Fruit fly (Drosophila melanogaster) whole organism, embryonic: ENCODE data around the gene trr.
A peak's percentile ranks its signal among the peaks of the same experiment; 100 is the strongest.

Experiments used
- Asciz ChIP-seq: fragments of 200-800 bp; sonication (Bioruptor generic); optimal IDR thresholded peaks from 2 replicates; lab custom pipeline; 2017; ENCODE audit warnings: missing biosample characterization, mild to moderate bottlenecking, missing genetic modification characterization, missing genetic modification reagents
- BtbVII ChIP-seq: fragments of 200-800 bp; sonication (Bioruptor generic); optimal IDR thresholded peaks from 3 replicates; lab custom pipeline; 2017; ENCODE audit warnings: missing biosample characterization, mild to moderate bottlenecking, missing genetic modification characterization
- CG12769 ChIP-seq: fragments of 200-800 bp; sonication (Bioruptor generic); optimal IDR thresholded peaks from 2 replicates; lab custom pipeline; 2019; ENCODE audit warnings: missing biosample characterization, mild to moderate bottlenecking, missing genetic modification characterization, moderate library complexity
- CG13123 ChIP-seq: fragments of 200-800 bp; sonication (Bioruptor generic); optimal IDR thresholded peaks from 2 replicates; lab custom pipeline; 2016; ENCODE audit warnings: missing biosample characterization, missing genetic modification characterization
- CG14050 ChIP-seq: fragments of 200-800 bp; sonication (Bioruptor generic); IDR thresholded peaks from 3 replicates; pipeline ENCODE4 v1.3.6; 2022; ENCODE audit warnings: missing biosample characterization, missing genetic modification characterization
- CG1602 ChIP-seq: fragments of 200-800 bp; sonication (Bioruptor generic); optimal IDR thresholded peaks from 3 replicates; lab custom pipeline; 2016; ENCODE audit warnings: missing biosample characterization, missing genetic modification characterization
- CG18262 ChIP-seq: fragments of 200-800 bp; optimal IDR thresholded peaks from 3 replicates; lab custom pipeline; 2019; ENCODE audit warnings: missing biosample characterization, mild to moderate bottlenecking, missing genetic modification characterization, moderate library complexity
- CG2116 ChIP-seq: fragments of 200-800 bp; sonication (Bioruptor generic); optimal IDR thresholded peaks from 3 replicates; lab custom pipeline; 2018; ENCODE audit warnings: missing biosample characterization, mild to moderate bottlenecking, missing genetic modification characterization
- CG32532 ChIP-seq: fragments of 200-800 bp; sonication (Bioruptor generic); IDR thresholded peaks from 2 replicates; pipeline ENCODE4 v1.3.6; 2022; ENCODE audit warnings: missing biosample characterization, missing genetic modification characterization
- CG4360 ChIP-seq: fragments of 200-800 bp; sonication (Bioruptor generic); IDR thresholded peaks from 2 replicates; pipeline ENCODE4 v1.3.6; 2022; ENCODE audit warnings: missing biosample characterization, missing genetic modification characterization
- CG5245 ChIP-seq: fragments of 200-800 bp; sonication (Bioruptor generic); optimal IDR thresholded peaks from 3 replicates; lab custom pipeline; 2016; ENCODE audit warnings: missing biosample characterization, missing genetic modification characterization
- CG7372 ChIP-seq: fragments of 200-800 bp; sonication (Bioruptor generic); IDR thresholded peaks from 2 replicates; pipeline ENCODE4 v1.3.6; 2022; ENCODE audit warnings: missing biosample characterization, missing genetic modification characterization
- CG8089 ChIP-seq: fragments of 200-800 bp; sonication (Bioruptor generic); optimal IDR thresholded peaks from 3 replicates; lab custom pipeline; 2016; ENCODE audit warnings: missing biosample characterization, missing genetic modification characterization
- CG9817 ChIP-seq: fragments of 200-800 bp; sonication (Bioruptor generic); optimal IDR thresholded peaks from 2 replicates; lab custom pipeline; 2018; ENCODE audit warnings: missing biosample characterization, mild to moderate bottlenecking, missing genetic modification characterization, moderate library complexity
- CG9876 ChIP-seq: fragments of 200-800 bp; sonication (Bioruptor generic); optimal IDR thresholded peaks from 2 replicates; lab custom pipeline; 2016; ENCODE audit warnings: missing biosample characterization, missing genetic modification characterization
- Chrac-16 ChIP-seq: fragments of 200-800 bp; sonication (Bioruptor generic); optimal IDR thresholded peaks from 3 replicates; lab custom pipeline; 2016; ENCODE audit warnings: missing biosample characterization, missing genetic modification characterization
- CkIIα-i1 ChIP-seq: fragments of 200-800 bp; sonication (Bioruptor generic); IDR thresholded peaks from 2 replicates; pipeline ENCODE4 v1.3.6; 2022; ENCODE audit warnings: missing biosample characterization, missing genetic modification characterization
- Dek ChIP-seq: fragments of 200-800 bp; sonication (Bioruptor generic); optimal IDR thresholded peaks from 3 replicates; lab custom pipeline; 2019; ENCODE audit warnings: missing biosample characterization, mild to moderate bottlenecking, missing genetic modification characterization, moderate library complexity
- ERR ChIP-seq: fragments of 200-800 bp; sonication (Bioruptor generic); optimal IDR thresholded peaks from 2 replicates; lab custom pipeline; 2016; ENCODE audit warnings: missing biosample characterization, missing genetic modification characterization
- GATAe ChIP-seq: fragments of 200-800 bp; sonication (Bioruptor generic); conservative IDR thresholded peaks from 2 replicates; pipeline ENCODE4 v1.3.6; 2022; ENCODE audit warnings: missing biosample characterization, missing genetic modification characterization
- H15 ChIP-seq: fragments of 200-800 bp; sonication (Bioruptor generic); IDR thresholded peaks from 3 replicates; pipeline ENCODE4 v1.3.6; 2022; ENCODE audit warnings: missing biosample characterization, missing genetic modification characterization
- Hr78 ChIP-seq, 2 experiments: fragments of 200-800 bp in 1 of 2; fragments of >200 bp in 1 of 2; sonication (Bioruptor generic) in 1 of 2; optimal IDR thresholded peaks; 2 replicates each; lab custom pipeline; 2017 to 2019; ENCODE audit warnings: missing biosample characterization in 2 of 2, missing genetic modification characterization in 2 of 2, mild to moderate bottlenecking in 1 of 2, moderate library complexity in 1 of 2
- Myb ChIP-seq: fragments of 200-800 bp; sonication (Bioruptor generic); optimal IDR thresholded peaks from 2 replicates; lab custom pipeline; 2016; ENCODE audit warnings: missing biosample characterization, missing genetic modification characterization
- NC2β ChIP-seq: fragments of 200-800 bp; sonication (Bioruptor generic); optimal IDR thresholded peaks from 2 replicates; lab custom pipeline; 2016; ENCODE audit warnings: missing biosample characterization, missing genetic modification characterization
- NK7.1 ChIP-seq: fragments of 200-800 bp; sonication (Bioruptor generic); optimal IDR thresholded peaks from 3 replicates; lab custom pipeline; 2016; ENCODE audit warnings: missing biosample characterization, missing genetic modification characterization
- Nf-YA ChIP-seq: fragments of 200-800 bp; sonication (Bioruptor generic); IDR thresholded peaks from 2 replicates; pipeline ENCODE4 v1.3.6; 2022; ENCODE audit warnings: missing biosample characterization, missing genetic modification characterization
- PHDP ChIP-seq: fragments of 200-800 bp; sonication (Bioruptor generic); optimal IDR thresholded peaks from 3 replicates; lab custom pipeline; 2018; ENCODE audit warnings: missing biosample characterization, mild to moderate bottlenecking, missing genetic modification characterization, moderate library complexity
- Rx ChIP-seq: fragments of 200-800 bp; sonication (Bioruptor generic); IDR thresholded peaks from 2 replicates; pipeline ENCODE4 v1.3.6; 2022; ENCODE audit warnings: missing biosample characterization, missing genetic modification characterization
- bsh ChIP-seq, 2 experiments: fragments of 200-800 bp; sonication (Bioruptor generic); optimal IDR thresholded peaks; 2 replicates each; lab custom pipeline; 2017 to 2018; ENCODE audit warnings: mild to moderate bottlenecking in 2 of 2, missing biosample characterization in 2 of 2, missing genetic modification characterization in 2 of 2, moderate library complexity in 1 of 2
- chinmo ChIP-seq: fragments of 200-800 bp; sonication (Bioruptor generic); IDR thresholded peaks from 4 replicates; pipeline ENCODE4 v1.3.6; 2022; ENCODE audit warnings: missing biosample characterization, missing genetic modification characterization; ENCODE audit not compliant: partially characterized antibody
- chn ChIP-seq: fragments of 200-800 bp; sonication (Bioruptor generic); optimal IDR thresholded peaks from 2 replicates; lab custom pipeline; 2016; ENCODE audit warnings: missing biosample characterization, missing genetic modification characterization
- crol ChIP-seq: fragments of 200-800 bp; sonication (Bioruptor generic); IDR thresholded peaks from 2 replicates; pipeline ENCODE4 v1.3.6; 2022; ENCODE audit warnings: missing biosample characterization, missing genetic modification characterization
- da ChIP-seq: fragments of 200-800 bp; sonication (Bioruptor generic); optimal IDR thresholded peaks from 2 replicates; lab custom pipeline; 2016; ENCODE audit warnings: missing biosample characterization, missing genetic modification characterization
- dan ChIP-seq: fragments of 200-800 bp; sonication (Bioruptor generic); IDR thresholded peaks from 2 replicates; pipeline ENCODE4 v1.3.6; 2022; ENCODE audit warnings: missing biosample characterization, missing genetic modification characterization
- disco-r ChIP-seq: fragments of 200-800 bp; sonication (Bioruptor generic); optimal IDR thresholded peaks from 2 replicates; lab custom pipeline; 2016; ENCODE audit warnings: missing biosample characterization, missing genetic modification characterization
- dmrt99B ChIP-seq: fragments of 200-800 bp; sonication (Bioruptor generic); optimal IDR thresholded peaks from 2 replicates; lab custom pipeline; 2018; ENCODE audit warnings: missing biosample characterization, mild to moderate bottlenecking, missing genetic modification characterization, moderate library complexity
- dpn ChIP-seq, 2 experiments: fragments of 200-800 bp; sonication (Bioruptor generic); optimal IDR thresholded peaks; 3 replicates each; lab custom pipeline; 2016; ENCODE audit warnings: missing biosample characterization in 2 of 2, missing genetic modification characterization in 2 of 2
- exex ChIP-seq: fragments of 200-800 bp; sonication (Bioruptor generic); optimal IDR thresholded peaks from 4 replicates; lab custom pipeline; 2018; ENCODE audit warnings: missing biosample characterization, mild to moderate bottlenecking, missing genetic modification characterization, moderate library complexity
- eyg ChIP-seq: fragments of 200-800 bp; sonication (Bioruptor generic); optimal IDR thresholded peaks from 3 replicates; lab custom pipeline; 2016; ENCODE audit warnings: missing biosample characterization, missing genetic modification characterization
- grau ChIP-seq: fragments of 200-800 bp; optimal IDR thresholded peaks from 3 replicates; lab custom pipeline; 2019; ENCODE audit warnings: missing biosample characterization, mild to moderate bottlenecking, missing genetic modification characterization, moderate library complexity
- gsb-n ChIP-seq: fragments of 200-800 bp; sonication (Bioruptor generic); optimal IDR thresholded peaks from 3 replicates; lab custom pipeline; 2018; ENCODE audit warnings: missing biosample characterization, mild to moderate bottlenecking, missing genetic modification characterization
- inv ChIP-seq: fragments of 200-800 bp; sonication (Bioruptor generic); IDR thresholded peaks from 2 replicates; pipeline ENCODE4 v1.3.6; 2022; ENCODE audit warnings: missing biosample characterization, missing genetic modification characterization; ENCODE audit not compliant: partially characterized antibody
- kay ChIP-seq: fragments of 200-800 bp; sonication (Bioruptor generic); optimal IDR thresholded peaks from 2 replicates; lab custom pipeline; 2016; ENCODE audit warnings: missing biosample characterization, missing genetic modification characterization
- oc ChIP-seq: fragments of 200-800 bp; sonication (Bioruptor generic); optimal IDR thresholded peaks from 2 replicates; lab custom pipeline; 2018; ENCODE audit warnings: missing biosample characterization, mild to moderate bottlenecking, missing genetic modification characterization, moderate library complexity
- peb ChIP-seq: fragments of 200-800 bp; sonication (Bioruptor generic); IDR thresholded peaks from 2 replicates; pipeline ENCODE4 v1.3.6; 2022; ENCODE audit warnings: missing biosample characterization, missing genetic modification characterization
- pnt ChIP-seq: fragments of 200-800 bp; sonication (Bioruptor generic); optimal IDR thresholded peaks from 3 replicates; lab custom pipeline; 2016; ENCODE audit warnings: missing biosample characterization, missing genetic modification characterization
- row ChIP-seq: fragments of 200-800 bp; sonication (Bioruptor generic); IDR thresholded peaks from 3 replicates; pipeline ENCODE4 v1.3.6; 2022; ENCODE audit warnings: missing biosample characterization, missing genetic modification characterization
- salm ChIP-seq: fragments of 200-800 bp; sonication (Bioruptor generic); optimal IDR thresholded peaks from 2 replicates; lab custom pipeline; 2018; ENCODE audit warnings: missing biosample characterization, mild to moderate bottlenecking, missing genetic modification characterization
- slbo ChIP-seq: fragments of 200-800 bp; sonication (Bioruptor generic); IDR thresholded peaks from 2 replicates; pipeline ENCODE4 v1.3.6; 2022; ENCODE audit warnings: missing biosample characterization, missing genetic modification characterization
- tap ChIP-seq: fragments of 200-800 bp; optimal IDR thresholded peaks from 3 replicates; lab custom pipeline; 2019; ENCODE audit warnings: missing biosample characterization, mild to moderate bottlenecking, missing genetic modification characterization, moderate library complexity
- tio ChIP-seq: fragments of 200-800 bp; sonication (Bioruptor generic); optimal IDR thresholded peaks from 2 replicates; lab custom pipeline; 2017; ENCODE audit warnings: missing biosample characterization, missing genetic modification characterization, inconsistent platforms
- zfh2 ChIP-seq: fragments of 200-800 bp; sonication (Bioruptor generic); optimal IDR thresholded peaks from 2 replicates; lab custom pipeline; 2016; ENCODE audit warnings: missing biosample characterization, missing genetic modification characterization

Gene trr

DNA sequence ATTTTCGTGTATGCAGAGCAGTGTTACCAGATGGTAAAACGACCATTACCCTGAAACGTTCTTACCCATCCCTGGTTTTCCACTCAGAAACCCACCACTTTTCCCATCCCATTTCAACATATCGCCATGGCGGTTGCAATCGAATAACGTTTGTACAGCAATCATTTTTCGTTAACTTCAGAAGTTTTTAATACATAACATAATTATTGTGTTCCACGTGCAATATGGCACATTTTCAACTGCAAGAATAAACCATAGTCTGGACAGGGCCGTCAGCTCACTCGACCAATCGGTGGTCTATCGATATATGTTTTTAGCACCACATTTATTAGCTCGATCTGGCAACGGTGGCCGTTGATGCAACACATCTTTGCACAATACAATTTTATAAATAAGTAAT lies at the start of gene trr, which contains the start of gene mRpL16 (continued):
- TF ChIP-seq Asciz (GFP tag; lab: Kevin White, UChicago) = no peak
- no peak for TF ChIP-seq CG7372 (GFP tag; lab: Robert Waterston, UW)
- TF ChIP-seq chinmo = 0 out of 4 replicates have a peak, but pooled peaks have one; percentile 59
- TF ChIP-seq CG18262 (tag; lab: Kevin White, UChicago) = peak; percentile 43
- TF ChIP-seq CG14050 (GFP tag; lab: Robert Waterston, UW) = no peak
- no peak for TF ChIP-seq peb (GFP tag; lab: Robert Waterston, UW)
- TF ChIP-seq exex (tag; lab: Kevin White, UChicago) = no peak
- TF ChIP-seq Hr78 (GFP tag; optimal IDR thresholded peaks at IDR 0.05; lab: Kevin White, UChicago) = no peak
- peak; percentile 50 for TF ChIP-seq grau (tag; lab: Kevin White, UChicago)
- no peak for TF ChIP-seq PHDP (tag; lab: Kevin White, UChicago)
- TF ChIP-seq GATAe (GFP tag; lab: Robert Waterston, UW) = no peak
- peak; percentile 93 for TF ChIP-seq CG2116 (GFP tag; lab: Kevin White, UChicago)
- no peak for TF ChIP-seq CG1602 (GFP tag; lab: Kevin White, UChicago)
- peak; percentile 3 for TF ChIP-seq pnt (GFP tag; lab: Kevin White, UChicago)
- peak; percentile 58 for TF ChIP-seq inv
- peak; percentile 64 for TF ChIP-seq CG32532 (GFP tag; lab: Robert Waterston, UW)
- peak in 1 of 2 experiments; percentile 33 for TF ChIP-seq bsh (GFP tag; optimal IDR thresholded peaks at IDR 0.05; lab: Kevin White, UChicago)
- TF ChIP-seq da (GFP tag; lab: Kevin White, UChicago) = no peak
- no peak for TF ChIP-seq BtbVII (GFP tag; lab: Kevin White, UChicago)
- no peak for TF ChIP-seq NK7.1 (GFP tag; lab: Kevin White, UChicago)
- no peak for TF ChIP-seq ERR (GFP tag; lab: Kevin White, UChicago)
- peak; percentile 18 for TF ChIP-seq Myb
- peak; percentile 33 to 39 for TF ChIP-seq dpn (GFP tag; optimal IDR thresholded peaks at IDR 0.05; lab: Kevin White, UChicago)
- TF ChIP-seq tap (tag; lab: Kevin White, UChicago) = no peak
- no peak for TF ChIP-seq gsb-n (tag; lab: Kevin White, UChicago)
- TF ChIP-seq Dek = peak; percentile 25
- no peak for TF ChIP-seq salm
- no peak for TF ChIP-seq CG9876
- no peak for TF ChIP-seq NC2β (GFP tag; lab: Kevin White, UChicago)
- no peak for TF ChIP-seq disco-r (GFP tag; lab: Kevin White, UChicago)
- TF ChIP-seq H15 (GFP tag; lab: Robert Waterston, UW) = no peak
- TF ChIP-seq dmrt99B = no peak
- TF ChIP-seq CG4360 = no peak
- TF ChIP-seq Chrac-16 (GFP tag; lab: Kevin White, UChicago) = peak; percentile 19
- TF ChIP-seq row = peak; percentile 74
- no peak for TF ChIP-seq dan
- TF ChIP-seq Rx (GFP tag; lab: Robert Waterston, UW) = no peak
- peak; percentile 64 for TF ChIP-seq slbo (GFP tag; lab: Robert Waterston, UW)
- peak; percentile 65 for TF ChIP-seq zfh2 (GFP tag; lab: Kevin White, UChicago)
- peak; percentile 50 for TF ChIP-seq CG9817 (tag; lab: Kevin White, UChicago)
- TF ChIP-seq Nf-YA (GFP tag; lab: Robert Waterston, UW) = no peak
- TF ChIP-seq oc = no peak
- no peak for TF ChIP-seq CkIIα-i1 (GFP tag; lab: Robert Waterston, UW)
- TF ChIP-seq CG5245 (GFP tag; lab: Kevin White, UChicago) = no peak
- no peak for TF ChIP-seq crol
- TF ChIP-seq eyg (GFP tag; lab: Kevin White, UChicago) = no peak
- TF ChIP-seq CG8089 (GFP tag; lab: Kevin White, UChicago) = no peak
- TF ChIP-seq kay (GFP tag; lab: Kevin White, UChicago) = no peak
- no peak for TF ChIP-seq tio (GFP tag; lab: Kevin White, UChicago)
- no peak for TF ChIP-seq CG13123 (GFP tag; lab: Kevin White, UChicago)
- TF ChIP-seq CG12769 (tag; lab: Kevin White, UChicago) = no peak
- peak; percentile 20 for TF ChIP-seq chn (GFP tag; lab: Kevin White, UChicago)
